Fruit fly (Drosophila melanogaster) whole organism, embryonic: ENCODE measurements around the gene Cyp4d20.

Experiments
- Bdp1 ChIP-seq: fragments of 200-800 bp; sonication (Bioruptor generic); optimal IDR thresholded peaks from 3 replicates; lab custom pipeline; 2016; ENCODE audit warnings: missing biosample characterization, missing genetic modification characterization
- CG10979 ChIP-seq: fragments of 200-800 bp; sonication (Bioruptor generic); optimal IDR thresholded peaks from 2 replicates; lab custom pipeline; 2018; ENCODE audit warnings: missing biosample characterization, mild to moderate bottlenecking, missing genetic modification characterization, moderate library complexity
- CG17359 ChIP-seq: fragments of 200-800 bp; sonication (Bioruptor generic); optimal IDR thresholded peaks from 3 replicates; lab custom pipeline; 2018; ENCODE audit warnings: missing biosample characterization, mild to moderate bottlenecking, missing genetic modification characterization, moderate library complexity
- CG17361 ChIP-seq: fragments of 200-800 bp; sonication (Bioruptor generic); IDR thresholded peaks from 3 replicates; pipeline ENCODE4 v1.3.6; 2022; ENCODE audit warnings: missing biosample characterization, missing genetic modification characterization
- CG18262 ChIP-seq: fragments of 200-800 bp; optimal IDR thresholded peaks from 3 replicates; lab custom pipeline; 2019; ENCODE audit warnings: missing biosample characterization, mild to moderate bottlenecking, missing genetic modification characterization, moderate library complexity
- CG18599 ChIP-seq: fragments of 200-800 bp; sonication (Bioruptor generic); optimal IDR thresholded peaks from 3 replicates; lab custom pipeline; 2017; ENCODE audit warnings: missing biosample characterization, missing genetic modification characterization, mild to moderate bottlenecking, moderate library complexity, missing genetic modification reagents
- CG2120 ChIP-seq: fragments of 200-800 bp; sonication (Bioruptor generic); optimal IDR thresholded peaks from 3 replicates; lab custom pipeline; 2016; ENCODE audit warnings: missing biosample characterization, missing genetic modification characterization
- CG2129 ChIP-seq: fragments of 200-800 bp; sonication (Bioruptor generic); IDR thresholded peaks from 2 replicates; pipeline ENCODE4 v1.3.6; 2022; ENCODE audit warnings: missing biosample characterization, missing genetic modification characterization; ENCODE audit not compliant: partially characterized antibody
- CG2678 ChIP-seq: fragments of 200-800 bp; sonication (Bioruptor generic); optimal IDR thresholded peaks from 3 replicates; lab custom pipeline; 2019; ENCODE audit warnings: missing biosample characterization, mild to moderate bottlenecking, missing genetic modification characterization, moderate library complexity
- CG2712 ChIP-seq: fragments of 200-800 bp; optimal IDR thresholded peaks from 3 replicates; lab custom pipeline; 2019; ENCODE audit warnings: missing biosample characterization, mild to moderate bottlenecking, missing genetic modification characterization, moderate library complexity
- CG31441 ChIP-seq: fragments of 200-800 bp; sonication (Bioruptor generic); IDR thresholded peaks from 2 replicates; pipeline ENCODE4 v1.3.6; 2022; ENCODE audit warnings: missing biosample characterization, missing genetic modification characterization
- CG32532 ChIP-seq: fragments of 200-800 bp; sonication (Bioruptor generic); IDR thresholded peaks from 2 replicates; pipeline ENCODE4 v1.3.6; 2022; ENCODE audit warnings: missing biosample characterization, missing genetic modification characterization
- CG33213 ChIP-seq: fragments of 200-800 bp; sonication (Bioruptor generic); optimal IDR thresholded peaks from 3 replicates; lab custom pipeline; 2016; ENCODE audit warnings: missing biosample characterization, missing genetic modification characterization
- CG34376 ChIP-seq: fragments of 200-800 bp; sonication (Bioruptor generic); optimal IDR thresholded peaks from 2 replicates; lab custom pipeline; 2018; ENCODE audit warnings: missing biosample characterization, mild to moderate bottlenecking, missing genetic modification characterization
- CG4820 ChIP-seq: fragments of 200-800 bp; sonication (Bioruptor generic); optimal IDR thresholded peaks from 3 replicates; lab custom pipeline; 2016; ENCODE audit warnings: missing biosample characterization, missing genetic modification characterization
- CG4854 ChIP-seq: fragments of 200-800 bp; sonication (Bioruptor generic); optimal IDR thresholded peaks from 2 replicates; lab custom pipeline; 2016; ENCODE audit warnings: missing biosample characterization, missing genetic modification characterization, inconsistent platforms
- CG7839 ChIP-seq: fragments of 200-800 bp; sonication (Bioruptor generic); optimal IDR thresholded peaks from 3 replicates; lab custom pipeline; 2018; ENCODE audit warnings: missing biosample characterization, mild to moderate bottlenecking, missing genetic modification characterization, moderate library complexity
- CG9727 ChIP-seq: fragments of 200-800 bp; sonication (Bioruptor generic); optimal IDR thresholded peaks from 3 replicates; lab custom pipeline; 2017; ENCODE audit warnings: missing biosample characterization, mild to moderate bottlenecking, missing genetic modification characterization
- D19A ChIP-seq: fragments of 200-800 bp; optimal IDR thresholded peaks from 3 replicates; lab custom pipeline; 2019; ENCODE audit warnings: missing biosample characterization, mild to moderate bottlenecking, missing genetic modification characterization, moderate library complexity
- Drgx ChIP-seq: fragments of 200-800 bp; sonication (Bioruptor generic); IDR thresholded peaks from 2 replicates; pipeline ENCODE4 v1.3.6; 2022; ENCODE audit warnings: missing biosample characterization, missing genetic modification characterization
- Jarid2 ChIP-seq: fragments of 200-800 bp; sonication (Bioruptor generic); optimal IDR thresholded peaks from 3 replicates; lab custom pipeline; 2017; ENCODE audit warnings: mild to moderate bottlenecking, missing biosample characterization, missing genetic modification reagents, missing genetic modification characterization
- Neu2 ChIP-seq: fragments of 200-800 bp; sonication (Bioruptor generic); optimal IDR thresholded peaks from 3 replicates; lab custom pipeline; 2016; ENCODE audit warnings: missing biosample characterization, missing genetic modification characterization, borderline replicate concordance
- Pdp1 ChIP-seq, 2 experiments: fragments of 200-800 bp; sonication (Bioruptor generic); optimal IDR thresholded peaks; 3 replicates each; lab custom pipeline; 2016; ENCODE audit warnings: missing biosample characterization in 2 of 2, missing genetic modification characterization in 2 of 2, mild to moderate bottlenecking in 1 of 2, moderate library complexity in 1 of 2
- Six4 ChIP-seq: fragments of 200-800 bp; sonication (Bioruptor generic); optimal IDR thresholded peaks from 2 replicates; lab custom pipeline; 2016; ENCODE audit warnings: missing biosample characterization, missing genetic modification characterization
- Sox102F ChIP-seq: fragments of 200-800 bp; sonication (Bioruptor generic); optimal IDR thresholded peaks from 2 replicates; lab custom pipeline; 2018; ENCODE audit warnings: missing biosample characterization, mild to moderate bottlenecking, missing genetic modification characterization, moderate library complexity
- bab2 ChIP-seq: fragments of 200-800 bp; sonication (Bioruptor generic); optimal IDR thresholded peaks from 2 replicates; lab custom pipeline; 2016; ENCODE audit warnings: missing biosample characterization, missing genetic modification characterization
- bsh ChIP-seq, 2 experiments: fragments of 200-800 bp; sonication (Bioruptor generic); optimal IDR thresholded peaks; 2 replicates each; lab custom pipeline; 2017 to 2018; ENCODE audit warnings: mild to moderate bottlenecking in 2 of 2, missing biosample characterization in 2 of 2, missing genetic modification characterization in 2 of 2, moderate library complexity in 1 of 2
- corto ChIP-seq: fragments of 200-800 bp; sonication (Bioruptor generic); optimal IDR thresholded peaks from 2 replicates; lab custom pipeline; 2016; ENCODE audit warnings: missing biosample characterization, mild to moderate bottlenecking, missing genetic modification characterization, moderate library complexity
- crp ChIP-seq, 2 experiments: fragments of 200-800 bp; sonication (Bioruptor generic); optimal IDR thresholded peaks; 2 replicates in 1 of 2; 3 replicates in 1 of 2; lab custom pipeline; 2017; ENCODE audit warnings: missing biosample characterization in 2 of 2, missing genetic modification characterization in 2 of 2, mild to moderate bottlenecking in 1 of 2, moderate library complexity in 1 of 2
- danr ChIP-seq: fragments of 200-800 bp; sonication (Bioruptor generic); IDR thresholded peaks from 2 replicates; pipeline ENCODE4 v1.3.6; 2022; ENCODE audit warnings: missing biosample characterization, missing genetic modification characterization
- dmrt99B ChIP-seq: fragments of 200-800 bp; sonication (Bioruptor generic); optimal IDR thresholded peaks from 2 replicates; lab custom pipeline; 2018; ENCODE audit warnings: missing biosample characterization, mild to moderate bottlenecking, missing genetic modification characterization, moderate library complexity
- dpn ChIP-seq, 2 experiments: fragments of 200-800 bp; sonication (Bioruptor generic); optimal IDR thresholded peaks; 3 replicates each; lab custom pipeline; 2016; ENCODE audit warnings: missing biosample characterization in 2 of 2, missing genetic modification characterization in 2 of 2
- emc ChIP-seq: fragments of 200-800 bp; sonication (Bioruptor generic); optimal IDR thresholded peaks from 2 replicates; lab custom pipeline; 2016; ENCODE audit warnings: missing biosample characterization, missing genetic modification characterization
- fd96Cb ChIP-seq: fragments of 200-800 bp; sonication (Bioruptor generic); optimal IDR thresholded peaks from 2 replicates; lab custom pipeline; 2018; ENCODE audit warnings: missing biosample characterization, mild to moderate bottlenecking, missing genetic modification characterization, moderate library complexity
- fu2 ChIP-seq: fragments of 200-800 bp; sonication (Bioruptor generic); optimal IDR thresholded peaks from 2 replicates; lab custom pipeline; 2016; ENCODE audit warnings: missing biosample characterization, missing genetic modification characterization
- gem ChIP-seq: fragments of 200-800 bp; sonication (Bioruptor generic); optimal IDR thresholded peaks from 2 replicates; lab custom pipeline; 2019; ENCODE audit warnings: missing biosample characterization, mild to moderate bottlenecking, missing genetic modification characterization, moderate library complexity
- gfzf ChIP-seq: fragments of 200-800 bp; sonication (Bioruptor generic); optimal IDR thresholded peaks from 2 replicates; lab custom pipeline; 2016; ENCODE audit warnings: missing biosample characterization, mild to moderate bottlenecking, missing genetic modification characterization, moderate library complexity
- ind ChIP-seq: fragments of 200-800 bp; sonication (Bioruptor generic); optimal IDR thresholded peaks from 3 replicates; lab custom pipeline; 2016; ENCODE audit warnings: missing biosample characterization, missing genetic modification characterization
- jumu ChIP-seq: fragments of 200-800 bp; sonication (Bioruptor generic); optimal IDR thresholded peaks from 3 replicates; lab custom pipeline; 2016; ENCODE audit warnings: missing biosample characterization, missing genetic modification characterization
- lbe ChIP-seq: fragments of 200-800 bp; sonication (Bioruptor generic); optimal IDR thresholded peaks from 2 replicates; lab custom pipeline; 2016; ENCODE audit warnings: missing biosample characterization, mild to moderate bottlenecking, missing genetic modification characterization
- nom ChIP-seq: fragments of 200-800 bp; sonication (Bioruptor generic); optimal IDR thresholded peaks from 2 replicates; lab custom pipeline; 2017; ENCODE audit warnings: missing biosample characterization, missing genetic modification characterization, mild to moderate bottlenecking, moderate library complexity, missing genetic modification reagents
- phol ChIP-seq: fragments of 200-800 bp; sonication (Bioruptor generic); optimal IDR thresholded peaks from 3 replicates; lab custom pipeline; 2018; ENCODE audit warnings: missing biosample characterization, mild to moderate bottlenecking, missing genetic modification characterization, moderate library complexity
- prd ChIP-seq, 3 experiments: fragments of >200 bp in 2 of 3; fragments of 200-800 bp in 1 of 3; sonication (Bioruptor generic) in 1 of 3; optimal IDR thresholded peaks in 2 of 3; IDR thresholded peaks in 1 of 3; 2 replicates in 2 of 3; 3 replicates in 1 of 3; pipeline versions ENCODE4 v1.3.6 to Lab custom; 2017 to 2022; ENCODE audit warnings: missing biosample characterization in 1 of 3, missing genetic modification characterization in 1 of 3
- ranshi ChIP-seq: fragments of 200-800 bp; sonication (Bioruptor generic); IDR thresholded peaks from 2 replicates; pipeline ENCODE4 v1.3.6; 2022; ENCODE audit warnings: missing biosample characterization, missing genetic modification characterization
- row ChIP-seq: fragments of 200-800 bp; sonication (Bioruptor generic); IDR thresholded peaks from 3 replicates; pipeline ENCODE4 v1.3.6; 2022; ENCODE audit warnings: missing biosample characterization, missing genetic modification characterization
- run ChIP-seq: fragments of 200-800 bp; sonication (Bioruptor generic); optimal IDR thresholded peaks from 3 replicates; lab custom pipeline; 2018; ENCODE audit warnings: missing biosample characterization, mild to moderate bottlenecking, missing genetic modification characterization
- sens ChIP-seq: fragments of 200-800 bp; sonication (Bioruptor generic); peaks from one replicate; lab custom pipeline; 2016; ENCODE audit warnings: missing biosample characterization, missing genetic modification characterization
- sisA ChIP-seq: fragments of 200-800 bp; sonication (Bioruptor generic); IDR thresholded peaks from 2 replicates; pipeline ENCODE4 v1.3.6; 2022; ENCODE audit warnings: missing biosample characterization, missing genetic modification characterization
- vvl ChIP-seq: fragments of 200-800 bp; sonication (Bioruptor generic); IDR thresholded peaks from 2 replicates; pipeline ENCODE4 v1.3.6; 2022; ENCODE audit warnings: missing biosample characterization, missing genetic modification characterization

The Cyp4d20 gene

DNA sequence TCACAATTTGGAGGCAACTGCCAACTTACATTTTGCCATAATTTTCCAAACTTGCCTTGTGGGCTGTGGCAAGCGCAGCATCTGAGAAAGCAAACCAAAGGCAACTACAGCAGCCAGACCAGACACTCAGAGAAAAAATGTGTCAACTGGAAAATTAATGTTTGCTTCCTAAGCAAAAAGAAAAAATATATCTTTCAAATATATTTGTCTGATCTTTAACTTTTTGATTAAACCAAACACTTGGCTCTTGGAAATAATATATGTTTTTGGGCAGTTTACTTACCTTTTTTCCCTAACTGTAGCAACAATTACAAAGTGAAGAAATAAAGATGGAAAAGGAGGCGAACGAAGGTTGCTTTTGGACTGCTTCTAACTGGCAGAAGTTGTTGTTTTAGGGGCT, 9.0 kb upstream of the Cyp4d20 start:
- TF ChIP-seq bsh (GFP tag; optimal IDR thresholded peaks at IDR 0.05; lab: Kevin White, UChicago) (peak in 1 of 2 experiments; percentile 73), D19A (tag; lab: Kevin White, UChicago) (peak; percentile 6), crp (GFP tag; optimal IDR thresholded peaks at IDR 0.05; lab: Kevin White, UChicago) (no peak), fu2 (GFP tag; lab: Kevin White, UChicago) (no peak), emc (GFP tag; lab: Kevin White, UChicago) (no peak), Neu2 (GFP tag; lab: Kevin White, UChicago) (no peak), CG31441 (GFP tag; lab: Robert Waterston, UW) (0 out of 2 replicates have a peak, but pooled peaks have one; percentile 18), CG18599 (GFP tag; lab: Kevin White, UChicago) (peak; percentile 0), corto (GFP tag; lab: Kevin White, UChicago) (peak; percentile 41), Bdp1 (GFP tag; lab: Kevin White, UChicago) (no peak), prd (optimal IDR thresholded peaks at IDR 0.05; lab: Kevin White, UChicago) (no peak), prd (GFP tag; IDR thresholded peaks at IDR 0.05; lab: Robert Waterston, UW) (no peak), CG4820 (GFP tag; lab: Kevin White, UChicago) (peak; percentile 40), Pdp1 (GFP tag; optimal IDR thresholded peaks at IDR 0.05; lab: Kevin White, UChicago) (peak in 1 of 2 experiments; percentile 1), sens (GFP tag; lab: Kevin White, UChicago) (peak; percentile 80), CG4854 (GFP tag; lab: Kevin White, UChicago) (no peak), row (GFP tag; lab: Robert Waterston, UW) (0 out of 3 replicates have a peak, but pooled peaks have one; percentile 16), CG17359 (tag; lab: Kevin White, UChicago) (peak; percentile 24), CG2712 (tag; lab: Kevin White, UChicago) (peak; percentile 36), Sox102F (GFP tag; lab: Kevin White, UChicago) (peak; percentile 2), fd96Cb (tag; lab: Kevin White, UChicago) (peak; percentile 47), dmrt99B (tag; lab: Kevin White, UChicago) (peak; percentile 42), gfzf (GFP tag; lab: Kevin White, UChicago) (no peak), ranshi (GFP tag; lab: Robert Waterston, UW) (peak; percentile 21; the same call in 1 of the 2 replicates), Jarid2 (GFP tag; lab: Kevin White, UChicago) (no peak), danr (GFP tag; lab: Robert Waterston, UW) (no peak), Drgx (GFP tag; lab: Robert Waterston, UW) (peak; percentile 75), CG32532 (GFP tag; lab: Robert Waterston, UW) (no peak), bab2 (GFP tag; lab: Kevin White, UChicago) (no peak), ind (GFP tag; lab: Kevin White, UChicago) (peak; percentile 7), phol (peak; percentile 36), lbe (peak; percentile 71), Six4 (GFP tag; lab: Kevin White, UChicago) (peak; percentile 8), nom (GFP tag; lab: Kevin White, UChicago) (peak; percentile 64), CG2129 (no peak), CG7839 (tag; lab: Kevin White, UChicago) (peak; percentile 26), vvl (GFP tag; lab: Robert Waterston, UW) (0 out of 2 replicates have a peak, but pooled peaks have one; percentile 17), CG2120 (no peak), CG10979 (tag; lab: Kevin White, UChicago) (peak; percentile 57), jumu (GFP tag; lab: Kevin White, UChicago) (no peak), CG34376 (no peak), sisA (GFP tag; lab: Robert Waterston, UW) (0 out of 2 replicates have a peak, but pooled peaks have one; percentile 21), CG17361 (GFP tag; lab: Robert Waterston, UW) (0 out of 3 replicates have a peak, but pooled peaks have one; percentile 16), CG18262 (tag; lab: Kevin White, UChicago) (peak; percentile 18), dpn (GFP tag; optimal IDR thresholded peaks at IDR 0.05; lab: Kevin White, UChicago) (no peak), CG33213 (GFP tag; lab: Kevin White, UChicago) (no peak), gem (tag; lab: Kevin White, UChicago) (peak; percentile 34), CG9727 (GFP tag; lab: Kevin White, UChicago) (peak; percentile 9), run (no peak), CG2678 (tag; lab: Kevin White, UChicago) (peak; percentile 18)
